Worm (Caenorhabditis elegans): ENCODE data around the gene srv-4.

The srv-4 gene

ce11 chrIV:4289267-4289666 is 1.0 kb upstream of the srv-4 start, which contains the start of gene F15E6.5:
Gene F15E6.5, plus strand, starts transcription at chrIV:4289567.
- TF ChIP-seq nhr-85 (tag) (no peak), elt-2 (tag; optimal IDR thresholded peaks at IDR 0.05) (no peak), fkh-8 (tag; optimal IDR thresholded peaks at IDR 0.05) (no peak), unc-30 (tag; optimal IDR thresholded peaks at IDR 0.05) (no peak), ces-1 (GFP tag; optimal IDR thresholded peaks at IDR 0.05) (no peak), elt-3 (tag; optimal IDR thresholded peaks at IDR 0.05) (no peak), nhr-19 (GFP tag; conservative IDR thresholded peaks at IDR 0.05) (no peak)

ce11 chrIV:4284989-4285388 is 3.2 kb downstream of the srv-4 start:
- TF ChIP-seq snpc-4 (tag; optimal IDR thresholded peaks at IDR 0.05) (no peak), unc-130 (tag; optimal IDR thresholded peaks at IDR 0.05) (no peak), elt-2 (tag; optimal IDR thresholded peaks at IDR 0.05) (peak; percentile 29), efl-1 (optimal IDR thresholded peaks at IDR 0.05) (no peak), efl-1 (GFP tag; optimal IDR thresholded peaks at IDR 0.05 in 1 of 2) (peak in 1 of 2 experiments; percentile 0)

- TF ChIP-seq isw-1 (GFP tag; IDR thresholded peaks at IDR 0.05) (no peak), F16B12.6 (tag; optimal IDR thresholded peaks at IDR 0.05) (no peak), nhr-19 (GFP tag; conservative IDR thresholded peaks at IDR 0.05) (no peak), unc-86 (tag; optimal IDR thresholded peaks at IDR 0.05) (no peak), pqm-1 (tag; optimal IDR thresholded peaks at IDR 0.05) (no peak), grh-1 (GFP tag; IDR thresholded peaks at IDR 0.05) (no peak)
Measured at ce11 chrIV:4284020-4284419, 4.2 kb downstream of the srv-4 start, which contains the start of gene F15E6.6. Gene F15E6.6, minus strand, starts transcription at chrIV:4284120.

- 0 out of 2 replicates have a peak, but pooled peaks have one; percentile 21 for TF ChIP-seq nhr-19 (GFP tag; conservative IDR thresholded peaks at IDR 0.05)
- peak; percentile 19 for TF ChIP-seq F16B12.6 (tag; optimal IDR thresholded peaks at IDR 0.05)
- peak; percentile 67 for TF ChIP-seq rnt-1 (tag; optimal IDR thresholded peaks at IDR 0.05)
- TF ChIP-seq irx-1 (tag; optimal IDR thresholded peaks at IDR 0.05): no peak
- peak; percentile 74 for TF ChIP-seq nhr-85 (tag)
- TF ChIP-seq tlp-1 (tag; optimal IDR thresholded peaks at IDR 0.05): no peak
- no peak for TF ChIP-seq ztf-4 (tag; optimal IDR thresholded peaks at IDR 0.05)
- peak; percentile 29 for TF ChIP-seq dsc-1 (tag; optimal IDR thresholded peaks at IDR 0.05)
- TF ChIP-seq jun-1 (tag; optimal IDR thresholded peaks at IDR 0.05): no peak
- TF ChIP-seq ceh-82 (tag; optimal IDR thresholded peaks at IDR 0.05): peak in 2 of 3 experiments; percentile 20 to 21
- TF ChIP-seq isw-1 (GFP tag; IDR thresholded peaks at IDR 0.05): no peak
- no peak for TF ChIP-seq pqm-1 (tag; optimal IDR thresholded peaks at IDR 0.05)
- peak; percentile 8 for TF ChIP-seq unc-86 (tag; optimal IDR thresholded peaks at IDR 0.05)
- peak; percentile 8 for TF ChIP-seq blmp-1 (tag; optimal IDR thresholded peaks at IDR 0.05)
- TF ChIP-seq swsn-7 (tag; optimal IDR thresholded peaks at IDR 0.05): peak; percentile 44
- TF ChIP-seq ceh-90 (tag; optimal IDR thresholded peaks at IDR 0.05): no peak
- peak; percentile 27 for TF ChIP-seq xbp-1 (tag; optimal IDR thresholded peaks at IDR 0.05)
- TF ChIP-seq lsy-2 (tag; optimal IDR thresholded peaks at IDR 0.05): peak; percentile 31 to 45
- no peak for TF ChIP-seq mep-1 (tag; optimal IDR thresholded peaks at IDR 0.05)
- peak; percentile 18 to 23 for TF ChIP-seq lin-35 (GFP tag; optimal IDR thresholded peaks at IDR 0.05)
- TF ChIP-seq dpl-1 (GFP tag; optimal IDR thresholded peaks at IDR 0.05): peak in 2 of 3 experiments; percentile 23 to 24
- TF ChIP-seq efl-1 (optimal IDR thresholded peaks at IDR 0.05): peak; percentile 45 to 50
- TF ChIP-seq efl-1 (GFP tag; optimal IDR thresholded peaks at IDR 0.05 in 1 of 2): peak; percentile 33 to 93
- TF ChIP-seq tbx-2 (tag; optimal IDR thresholded peaks at IDR 0.05): no peak
- no peak for TF ChIP-seq nhr-47 (tag; optimal IDR thresholded peaks at IDR 0.05)
- no peak for TF ChIP-seq nhr-12 (tag; optimal IDR thresholded peaks at IDR 0.05)
- TF ChIP-seq nhr-20 (tag; optimal IDR thresholded peaks at IDR 0.05): peak; percentile 52
- TF ChIP-seq fkh-4 (tag; optimal IDR thresholded peaks at IDR 0.05; ENCODE audit: borderline replicate concordance): no peak
Measured at ce11 chrIV:4277694-4278093, 10.5 kb downstream of the srv-4 start, which contains the start of gene nhr-78. Gene nhr-78, minus strand, starts transcription at chrIV:4277875.

ce11 chrIV:4272167-4272566 is 16.1 kb downstream of the srv-4 start, which contains the start of gene F36A4.1:
Gene F36A4.1, plus strand, starts transcription at chrIV:4272467.
- peak; percentile 31 for TF ChIP-seq nhr-85 (tag)
- no peak for TF ChIP-seq ztf-4 (tag; optimal IDR thresholded peaks at IDR 0.05)
- no peak for TF ChIP-seq hlh-4 (tag; optimal IDR thresholded peaks at IDR 0.05)
